Worm (Caenorhabditis elegans) whole organism, L2 larva: ENCODE results near the gene prmt-5.

Source experiments
- ZK546.5 ChIP-seq: sonication (generic microtip); optimal IDR thresholded peaks from 2 replicates; lab custom pipeline; 2017; ENCODE audit warnings: missing biosample characterization, missing genetic modification characterization
- elt-1 ChIP-seq: fragments of 150-350 bp; optimal IDR thresholded peaks from 2 replicates; lab custom pipeline; 2014; ENCODE audit warnings: missing biosample characterization, missing genetic modification characterization
- gmeb-1 ChIP-seq: fragments of 150-350 bp; optimal IDR thresholded peaks from 2 replicates; lab custom pipeline; 2014; ENCODE audit warnings: missing biosample characterization, missing genetic modification characterization
- lsy-2 ChIP-seq, 2 experiments: fragments of 150-350 bp in 1 of 2; sonication (generic microtip) in 1 of 2; optimal IDR thresholded peaks; 2 replicates each; lab custom pipeline; 2014 to 2017; ENCODE audit warnings: missing biosample characterization in 2 of 2, missing genetic modification characterization in 2 of 2
- mab-5 ChIP-seq: fragments of 150-350 bp; optimal IDR thresholded peaks from 2 replicates; lab custom pipeline; 2014; ENCODE audit warnings: missing biosample characterization, missing genetic modification characterization
- nhr-11 ChIP-seq: fragments of 150-350 bp; optimal IDR thresholded peaks from 2 replicates; lab custom pipeline; 2014; ENCODE audit warnings: missing biosample characterization, missing genetic modification characterization
- nhr-237 ChIP-seq: fragments of 150-350 bp; optimal IDR thresholded peaks from 2 replicates; lab custom pipeline; 2014; ENCODE audit warnings: missing biosample characterization, missing genetic modification characterization
- ztf-11 ChIP-seq: sonication (generic microtip); optimal IDR thresholded peaks from 2 replicates; lab custom pipeline; 2017; ENCODE audit warnings: missing biosample characterization, missing genetic modification characterization

DNA sequence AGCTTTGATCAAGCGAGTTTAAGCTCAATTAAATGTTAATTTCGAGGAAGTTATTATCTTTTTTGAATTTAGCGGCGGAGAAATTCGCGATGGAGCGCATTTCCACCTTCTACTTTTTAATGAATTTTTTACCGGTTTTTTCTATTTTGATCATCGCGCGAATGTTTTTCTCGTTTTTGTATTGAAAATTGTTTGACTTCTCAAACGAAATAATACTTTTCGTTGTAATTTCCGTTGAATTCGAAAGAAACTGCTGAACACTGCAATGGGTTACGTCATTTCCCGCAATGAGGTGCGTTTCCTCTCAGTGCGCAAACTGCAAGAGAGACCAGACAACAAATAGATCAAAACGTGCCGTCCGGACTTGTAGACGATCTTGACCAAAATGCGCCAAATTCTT, 49.1 kb upstream of the prmt-5 start:
- TF ChIP-seq gmeb-1 (tag; lab: Kevin White, UChicago) (no peak), lsy-2 (tag; optimal IDR thresholded peaks at IDR 0.05; lab: Kevin White, UChicago) (no peak), ztf-11 (tag; lab: Kevin White, UChicago) (no peak), nhr-11 (tag; lab: Kevin White, UChicago) (no peak), mab-5 (tag; lab: Kevin White, UChicago) (no peak), elt-1 (tag; lab: Kevin White, UChicago) (no peak), ZK546.5 (tag; lab: Kevin White, UChicago) (no peak), nhr-237 (no peak)
